Worm (Caenorhabditis elegans): ENCODE data around the gene F49C12.1.

DNA sequence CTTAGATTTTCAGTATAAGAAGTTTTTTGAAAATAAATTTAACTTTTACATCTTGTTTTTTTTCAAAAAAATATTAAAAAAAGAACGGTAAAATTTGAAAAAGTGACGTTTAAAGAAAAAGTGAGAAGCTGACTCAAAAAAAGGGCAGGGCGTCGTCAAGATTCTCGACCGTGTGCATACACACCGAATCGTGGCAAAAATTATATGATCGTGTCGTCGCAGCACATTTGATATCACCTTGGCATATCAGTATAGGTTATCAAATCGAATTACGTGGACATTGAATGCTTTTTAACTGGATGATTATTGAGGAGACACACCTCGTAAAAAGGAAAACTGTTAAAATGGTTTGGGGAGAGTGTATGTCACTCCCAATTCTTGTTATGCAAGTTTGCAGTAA is 36.9 kb upstream of the F49C12.1 start:
- TF ChIP-seq nfya-1 (tag; optimal IDR thresholded peaks at IDR 0.05): no peak
- TF ChIP-seq unc-86 (tag; optimal IDR thresholded peaks at IDR 0.05): no peak
- TF ChIP-seq pha-4 (tag; optimal IDR thresholded peaks at IDR 0.05): no peak
- no peak for TF ChIP-seq ceh-19 (GFP tag; optimal IDR thresholded peaks at IDR 0.05)
- TF ChIP-seq nhr-11 (tag; optimal IDR thresholded peaks at IDR 0.05): no peak
- TF ChIP-seq ahr-1 (tag; optimal IDR thresholded peaks at IDR 0.05): no peak
- no peak for TF ChIP-seq sox-4 (tag; optimal IDR thresholded peaks at IDR 0.05)
- TF ChIP-seq pag-3 (tag; optimal IDR thresholded peaks at IDR 0.05; ENCODE audit: borderline replicate concordance): no peak
- no peak for TF ChIP-seq pqm-1 (tag; optimal IDR thresholded peaks at IDR 0.05)
